Worm (Caenorhabditis elegans) whole organism, mixed stage, embryonic: Measurements from ENCODE around the gene polk-1.

Experiments used
- bed-3 ChIP-seq: fragments of 200-800 bp; sonication (Bioruptor generic); optimal IDR thresholded peaks from 3 replicates; lab custom pipeline; 2018; ENCODE audit warnings: mild to moderate bottlenecking, missing genetic modification characterization, moderate library complexity, missing compliant biosample characterization
- blmp-1 ChIP-seq: fragments of 150-350 bp; optimal IDR thresholded peaks from 2 replicates; lab custom pipeline; 2014; ENCODE audit warnings: missing biosample characterization, missing genetic modification characterization
- ceh-43 ChIP-seq: fragments of 200-800 bp; sonication (Bioruptor generic); optimal IDR thresholded peaks from 2 replicates; lab custom pipeline; 2018; ENCODE audit warnings: mild to moderate bottlenecking, missing genetic modification characterization, moderate library complexity, missing compliant biosample characterization
- ces-1 ChIP-seq: fragments of 150-350 bp; optimal IDR thresholded peaks from 2 replicates; lab custom pipeline; 2014; ENCODE audit warnings: missing biosample characterization, missing genetic modification reagents, missing genetic modification characterization
- elt-1 ChIP-seq: sonication (generic microtip); optimal IDR thresholded peaks from 2 replicates; lab custom pipeline; 2017; ENCODE audit warnings: missing genetic modification characterization, mild to moderate bottlenecking, missing compliant biosample characterization, antibody characterized with exemption, moderate library complexity, borderline replicate concordance; ENCODE audit not compliant: insufficient read depth
- lin-13 ChIP-seq: fragments of 150-350 bp; optimal IDR thresholded peaks from 2 replicates; lab custom pipeline; 2014; ENCODE audit warnings: missing biosample characterization, missing genetic modification characterization
- nhr-12 ChIP-seq: fragments of 150-350 bp; optimal IDR thresholded peaks from 2 replicates; lab custom pipeline; 2014; ENCODE audit warnings: missing biosample characterization, missing genetic modification characterization
- nhr-76 ChIP-seq: sonication (generic microtip); optimal IDR thresholded peaks from 2 replicates; lab custom pipeline; 2017; ENCODE audit warnings: missing biosample characterization, missing genetic modification characterization
- pha-4 ChIP-seq: fragments of 150-350 bp; optimal IDR thresholded peaks from 2 replicates; lab custom pipeline; 2018; ENCODE audit warnings: missing biosample characterization, missing genetic modification reagents, missing genetic modification characterization
- unc-39 ChIP-seq: fragments of 150-350 bp; optimal IDR thresholded peaks from 2 replicates; lab custom pipeline; 2014; ENCODE audit warnings: missing biosample characterization, missing genetic modification characterization
- unc-62 ChIP-seq: fragments of 150-350 bp; optimal IDR thresholded peaks from 2 replicates; lab custom pipeline; 2014; ENCODE audit warnings: missing biosample characterization, missing genetic modification reagents, missing genetic modification characterization
- zip-8 ChIP-seq: fragments of 150-350 bp; optimal IDR thresholded peaks from 2 replicates; lab custom pipeline; 2014; ENCODE audit warnings: missing biosample characterization, missing genetic modification characterization
- ztf-11 ChIP-seq: fragments of 150-350 bp; optimal IDR thresholded peaks from 2 replicates; lab custom pipeline; 2014; ENCODE audit warnings: missing biosample characterization, missing genetic modification characterization

DNA sequence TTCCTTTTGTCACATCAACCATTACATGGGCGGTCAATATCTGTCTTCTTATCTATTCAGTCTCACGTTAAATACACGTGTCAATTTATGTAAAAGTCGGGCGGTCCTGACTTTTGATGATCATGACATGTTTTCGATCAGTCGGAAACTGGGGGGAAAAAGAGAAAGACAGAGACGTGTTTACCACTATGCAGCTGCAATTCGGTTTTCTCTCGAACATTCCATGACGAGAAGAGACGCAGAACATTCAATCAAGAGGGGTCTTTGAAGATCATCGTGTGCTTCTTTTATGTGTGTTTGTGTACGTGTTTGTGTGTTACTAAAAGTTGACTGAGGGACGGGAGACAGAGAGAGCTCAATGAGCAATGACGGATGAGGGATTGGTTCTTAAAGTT, 30.0 kb upstream of the polk-1 start:
- TF ChIP-seq elt-1 (no peak), lin-13 (tag; lab: Kevin White, UChicago) (no peak), unc-62 (GFP tag; lab: Kevin White, UChicago) (peak; percentile 97), ces-1 (GFP tag; lab: Kevin White, UChicago) (peak; percentile 48), nhr-12 (no peak), blmp-1 (no peak), ztf-11 (tag; lab: Kevin White, UChicago) (no peak), zip-8 (tag; lab: Kevin White, UChicago) (no peak), pha-4 (tag; lab: Kevin White, UChicago) (no peak), unc-39 (tag; lab: Kevin White, UChicago) (no peak), nhr-76 (tag; lab: Kevin White, UChicago) (no peak), bed-3 (GFP tag; lab: Kevin White, UChicago) (no peak), ceh-43 (no peak)
